Worm (Caenorhabditis elegans) whole organism, mixed stage, embryonic: ENCODE measurements around the gene R04F11.2.

Source experiments
- blmp-1 ChIP-seq: fragments of 150-350 bp; optimal IDR thresholded peaks from 2 replicates; lab custom pipeline; 2014; ENCODE audit warnings: missing biosample characterization, missing genetic modification characterization
- ceh-83 ChIP-seq: fragments of 200-800 bp; sonication (Bioruptor generic); optimal IDR thresholded peaks from 2 replicates; lab custom pipeline; 2018; ENCODE audit warnings: mild to moderate bottlenecking, missing genetic modification characterization, missing compliant biosample characterization
- elt-3 ChIP-seq: fragments of 150-350 bp; optimal IDR thresholded peaks from 2 replicates; lab custom pipeline; 2014; ENCODE audit warnings: missing biosample characterization, missing genetic modification characterization
- lsy-2 ChIP-seq: fragments of 150-350 bp; optimal IDR thresholded peaks from 2 replicates; lab custom pipeline; 2014; ENCODE audit warnings: missing biosample characterization, missing genetic modification characterization
- mep-1 ChIP-seq: fragments of 150-350 bp; optimal IDR thresholded peaks from 2 replicates; lab custom pipeline; 2017; ENCODE audit warnings: missing biosample characterization, missing genetic modification reagents, missing genetic modification characterization, inconsistent platforms
- nhr-12 ChIP-seq: fragments of 150-350 bp; optimal IDR thresholded peaks from 2 replicates; lab custom pipeline; 2014; ENCODE audit warnings: missing biosample characterization, missing genetic modification characterization
- pha-4 ChIP-seq: fragments of 150-350 bp; optimal IDR thresholded peaks from 2 replicates; lab custom pipeline; 2018; ENCODE audit warnings: missing biosample characterization, missing genetic modification reagents, missing genetic modification characterization
- snpc-4 ChIP-seq: fragments of 150-350 bp; optimal IDR thresholded peaks from 2 replicates; lab custom pipeline; 2014; ENCODE audit warnings: missing biosample characterization, missing genetic modification characterization
- sptf-1 ChIP-seq: sonication (generic microtip); optimal IDR thresholded peaks from 2 replicates; lab custom pipeline; 2017; ENCODE audit warnings: mild to moderate bottlenecking, missing genetic modification characterization, moderate library complexity, missing compliant biosample characterization
- unc-39 ChIP-seq: fragments of 150-350 bp; optimal IDR thresholded peaks from 2 replicates; lab custom pipeline; 2014; ENCODE audit warnings: missing biosample characterization, missing genetic modification characterization

DNA sequence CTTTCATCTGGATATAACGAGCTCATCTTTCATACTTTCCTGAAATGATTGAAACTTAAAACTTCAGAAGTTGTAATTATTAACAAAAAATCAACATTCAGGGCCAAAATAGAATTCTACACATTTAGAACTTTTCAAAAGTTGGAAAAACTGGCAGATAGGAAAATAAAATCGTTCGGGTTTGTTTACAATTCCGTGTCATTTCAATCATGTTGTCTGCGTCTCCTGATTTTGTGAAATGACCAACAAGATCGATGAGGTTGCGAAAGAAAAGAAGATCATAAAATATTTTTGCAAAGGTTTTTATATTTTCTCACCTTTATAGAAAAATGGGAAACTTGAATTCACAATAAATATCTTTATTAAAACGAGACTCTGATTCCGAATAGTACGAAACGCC is 29.6 kb upstream of the R04F11.2 start, which contains the start of gene rskd-1:
- TF ChIP-seq mep-1 (tag; lab: Kevin White, UChicago) (no peak), blmp-1 (tag; lab: Kevin White, UChicago) (no peak), pha-4 (tag; lab: Kevin White, UChicago) (peak; percentile 45), elt-3 (tag; lab: Kevin White, UChicago) (no peak), unc-39 (tag; lab: Kevin White, UChicago) (no peak), snpc-4 (no peak), lsy-2 (tag; lab: Kevin White, UChicago) (no peak), nhr-12 (tag; lab: Kevin White, UChicago) (no peak), ceh-83 (GFP tag; lab: Kevin White, UChicago) (no peak), sptf-1 (no peak)
